Fruit fly (Drosophila melanogaster) whole organism, embryonic: ENCODE results near the gene CG10863.

ENCODE experiments used
- Atf-2 ChIP-seq: fragments of 200-800 bp; sonication (Bioruptor generic); optimal IDR thresholded peaks from 2 replicates; lab custom pipeline; 2016; ENCODE audit warnings: missing biosample characterization, missing genetic modification characterization
- Bgb ChIP-seq: fragments of 200-800 bp; sonication (Bioruptor generic); IDR thresholded peaks from 2 replicates; pipeline ENCODE4 v1.3.6; 2022; ENCODE audit warnings: missing biosample characterization, missing genetic modification characterization; ENCODE audit not compliant: partially characterized antibody
- CG10209 ChIP-seq: fragments of 200-800 bp; sonication (Bioruptor generic); optimal IDR thresholded peaks from 3 replicates; lab custom pipeline; 2017; ENCODE audit warnings: missing biosample characterization, mild to moderate bottlenecking, missing genetic modification characterization, missing genetic modification reagents
- CG1529 ChIP-seq: fragments of 200-800 bp; sonication (Bioruptor generic); optimal IDR thresholded peaks from 3 replicates; lab custom pipeline; 2018; ENCODE audit warnings: missing biosample characterization, missing genetic modification characterization
- CG15514 ChIP-seq: fragments of 200-800 bp; sonication (Bioruptor generic); optimal IDR thresholded peaks from 3 replicates; lab custom pipeline; 2017; ENCODE audit warnings: missing biosample characterization, missing genetic modification characterization, mild to moderate bottlenecking, moderate library complexity, missing genetic modification reagents
- CG16779 ChIP-seq: fragments of 200-800 bp; sonication (Bioruptor generic); IDR thresholded peaks from 2 replicates; pipeline ENCODE4 v1.3.6; 2022; ENCODE audit warnings: missing biosample characterization, missing genetic modification characterization
- CG18619 ChIP-seq: fragments of 200-800 bp; sonication (Bioruptor generic); optimal IDR thresholded peaks from 3 replicates; lab custom pipeline; 2017; ENCODE audit warnings: missing biosample characterization, mild to moderate bottlenecking, missing genetic modification characterization
- CG2120 ChIP-seq: fragments of 200-800 bp; sonication (Bioruptor generic); optimal IDR thresholded peaks from 3 replicates; lab custom pipeline; 2016; ENCODE audit warnings: missing biosample characterization, missing genetic modification characterization
- CG2202 ChIP-seq: fragments of 200-800 bp; sonication (Bioruptor generic); optimal IDR thresholded peaks from 2 replicates; lab custom pipeline; 2018; ENCODE audit warnings: missing biosample characterization, mild to moderate bottlenecking, missing genetic modification characterization
- CG3065 ChIP-seq: fragments of 200-800 bp; sonication (Bioruptor generic); optimal IDR thresholded peaks from 2 replicates; lab custom pipeline; 2016; ENCODE audit warnings: missing biosample characterization, missing genetic modification characterization
- CG33557 ChIP-seq: fragments of 200-800 bp; sonication (Bioruptor generic); optimal IDR thresholded peaks from 2 replicates; lab custom pipeline; 2019; ENCODE audit warnings: missing biosample characterization, mild to moderate bottlenecking, missing genetic modification characterization, moderate library complexity
- CG3726 ChIP-seq: fragments of 200-800 bp; sonication (Bioruptor generic); IDR thresholded peaks from 3 replicates; pipeline ENCODE4, ENCODE4 v1.3.6; 2022; ENCODE audit warnings: missing biosample characterization, missing genetic modification characterization
- CG4328 ChIP-seq: fragments of 200-800 bp; sonication (Bioruptor generic); optimal IDR thresholded peaks from 3 replicates; lab custom pipeline; 2017; ENCODE audit warnings: missing biosample characterization, missing genetic modification reagents, missing genetic modification characterization
- CG4424 ChIP-seq: fragments of 200-800 bp; sonication (Bioruptor generic); optimal IDR thresholded peaks from 3 replicates; lab custom pipeline; 2016; ENCODE audit warnings: missing biosample characterization, missing genetic modification characterization
- CG4730 ChIP-seq: fragments of 200-800 bp; sonication (Bioruptor generic); IDR thresholded peaks from 2 replicates; pipeline ENCODE4 v1.3.6; 2022; ENCODE audit warnings: missing biosample characterization, missing genetic modification characterization
- CG5180 ChIP-seq: fragments of 200-800 bp; sonication (Bioruptor generic); optimal IDR thresholded peaks from 3 replicates; lab custom pipeline; 2017; ENCODE audit warnings: missing biosample characterization, missing genetic modification characterization, mild to moderate bottlenecking, moderate library complexity, missing genetic modification reagents
- CG5953 ChIP-seq: fragments of 200-800 bp; sonication (Bioruptor generic); IDR thresholded peaks from 2 replicates; pipeline ENCODE4 v1.3.6; 2022; ENCODE audit warnings: missing biosample characterization, missing genetic modification characterization
- CG7357 ChIP-seq: fragments of 200-800 bp; sonication (Bioruptor generic); IDR thresholded peaks from 3 replicates; pipeline ENCODE4 v1.3.6; 2022; ENCODE audit warnings: missing biosample characterization, missing genetic modification characterization
- CG7839 ChIP-seq: fragments of 200-800 bp; sonication (Bioruptor generic); optimal IDR thresholded peaks from 3 replicates; lab custom pipeline; 2018; ENCODE audit warnings: missing biosample characterization, mild to moderate bottlenecking, missing genetic modification characterization, moderate library complexity
- CG8944 ChIP-seq: fragments of 200-800 bp; sonication (Bioruptor generic); optimal IDR thresholded peaks from 3 replicates; lab custom pipeline; 2016; ENCODE audit warnings: missing biosample characterization, missing genetic modification characterization
- CG9876 ChIP-seq: fragments of 200-800 bp; sonication (Bioruptor generic); optimal IDR thresholded peaks from 2 replicates; lab custom pipeline; 2016; ENCODE audit warnings: missing biosample characterization, missing genetic modification characterization
- Doc2 ChIP-seq: fragments of 200-800 bp; sonication (Bioruptor generic); IDR thresholded peaks from 2 replicates; pipeline ENCODE4 v1.3.6; 2022; ENCODE audit warnings: missing biosample characterization, missing genetic modification characterization
- E2f1 ChIP-seq: fragments of 200-800 bp; sonication (Bioruptor generic); IDR thresholded peaks from 2 replicates; pipeline ENCODE4 v1.3.6; 2022; ENCODE audit warnings: missing biosample characterization, missing genetic modification characterization
- Fer3 ChIP-seq: fragments of 200-800 bp; sonication (Bioruptor generic); optimal IDR thresholded peaks from 2 replicates; lab custom pipeline; 2018; ENCODE audit warnings: missing biosample characterization, mild to moderate bottlenecking, missing genetic modification characterization, moderate library complexity
- HHEX ChIP-seq: fragments of 200-800 bp; sonication (Bioruptor generic); optimal IDR thresholded peaks from 3 replicates; lab custom pipeline; 2017; ENCODE audit warnings: missing biosample characterization, mild to moderate bottlenecking, missing genetic modification characterization, missing genetic modification reagents
- Hand ChIP-seq: fragments of 200-800 bp; sonication (Bioruptor generic); optimal IDR thresholded peaks from 2 replicates; lab custom pipeline; 2017; ENCODE audit warnings: mild to moderate bottlenecking, missing biosample characterization, missing genetic modification reagents, missing genetic modification characterization
- HmgZ ChIP-seq: fragments of 200-800 bp; sonication (Bioruptor generic); optimal IDR thresholded peaks from 2 replicates; lab custom pipeline; 2018; ENCODE audit warnings: missing biosample characterization, mild to moderate bottlenecking, missing genetic modification characterization
- Hr3 ChIP-seq: fragments of 200-800 bp; sonication (Bioruptor generic); optimal IDR thresholded peaks from 3 replicates; lab custom pipeline; 2016; ENCODE audit warnings: missing biosample characterization, missing genetic modification characterization
- Hsf ChIP-seq: fragments of 200-800 bp; sonication (Bioruptor generic); optimal IDR thresholded peaks from 3 replicates; lab custom pipeline; 2016; ENCODE audit warnings: missing biosample characterization, missing genetic modification characterization
- Mad ChIP-seq: fragments of 200-800 bp; sonication (Bioruptor generic); optimal IDR thresholded peaks from 2 replicates; lab custom pipeline; 2016; ENCODE audit warnings: missing biosample characterization, missing genetic modification characterization
- Nf-YA ChIP-seq: fragments of 200-800 bp; sonication (Bioruptor generic); IDR thresholded peaks from 2 replicates; pipeline ENCODE4 v1.3.6; 2022; ENCODE audit warnings: missing biosample characterization, missing genetic modification characterization
- Optix ChIP-seq: fragments of 200-800 bp; sonication (Bioruptor generic); IDR thresholded peaks from 3 replicates; pipeline ENCODE4 v1.3.6; 2022; ENCODE audit warnings: missing biosample characterization, missing genetic modification characterization
- Sry-β ChIP-seq: fragments of 200-800 bp; sonication (Bioruptor generic); optimal IDR thresholded peaks from 2 replicates; lab custom pipeline; 2018; ENCODE audit warnings: missing biosample characterization, mild to moderate bottlenecking, missing genetic modification characterization, moderate library complexity
- Sry-δ ChIP-seq: fragments of 200-800 bp; sonication (Bioruptor generic); optimal IDR thresholded peaks from 2 replicates; lab custom pipeline; 2016; ENCODE audit warnings: missing biosample characterization, missing genetic modification characterization
- Trl ChIP-seq, 3 experiments: fragments of >200 bp in 2 of 3; fragments of 200-800 bp in 1 of 3; sonication (Bioruptor generic) in 1 of 3; optimal IDR thresholded peaks; 2 replicates in 1 of 3; 3 replicates in 2 of 3; lab custom pipeline; 2016 to 2017; ENCODE audit warnings: missing biosample characterization in 1 of 3, missing genetic modification characterization in 1 of 3
- ap ChIP-seq: fragments of 200-800 bp; sonication (Bioruptor generic); IDR thresholded peaks from 2 replicates; pipeline ENCODE4 v1.3.6; 2022; ENCODE audit warnings: missing biosample characterization, missing genetic modification characterization
- bab2 ChIP-seq: fragments of 200-800 bp; sonication (Bioruptor generic); optimal IDR thresholded peaks from 2 replicates; lab custom pipeline; 2016; ENCODE audit warnings: missing biosample characterization, missing genetic modification characterization
- dan ChIP-seq: fragments of 200-800 bp; sonication (Bioruptor generic); IDR thresholded peaks from 2 replicates; pipeline ENCODE4 v1.3.6; 2022; ENCODE audit warnings: missing biosample characterization, missing genetic modification characterization
- fd96Cb ChIP-seq: fragments of 200-800 bp; sonication (Bioruptor generic); optimal IDR thresholded peaks from 2 replicates; lab custom pipeline; 2018; ENCODE audit warnings: missing biosample characterization, mild to moderate bottlenecking, missing genetic modification characterization, moderate library complexity
- jigr1 ChIP-seq: fragments of 200-800 bp; sonication (Bioruptor generic); IDR thresholded peaks from 3 replicates; pipeline ENCODE4 v1.3.6; 2022; ENCODE audit warnings: missing biosample characterization, missing genetic modification characterization
- kah ChIP-seq: fragments of 200-800 bp; sonication (Bioruptor generic); optimal IDR thresholded peaks from 2 replicates; lab custom pipeline; 2018; ENCODE audit warnings: missing biosample characterization, mild to moderate bottlenecking, missing genetic modification characterization
- lilli ChIP-seq: fragments of 200-800 bp; sonication (Bioruptor generic); optimal IDR thresholded peaks from 3 replicates; lab custom pipeline; 2016; ENCODE audit warnings: missing biosample characterization, missing genetic modification characterization
- lola ChIP-seq, 3 experiments: fragments of >200 bp in 2 of 3; fragments of 200-800 bp in 1 of 3; sonication (Bioruptor generic) in 1 of 3; optimal IDR thresholded peaks; 2 replicates each; lab custom pipeline; 2017 to 2019; ENCODE audit warnings: missing biosample characterization in 3 of 3, missing genetic modification characterization in 3 of 3, mild to moderate bottlenecking in 1 of 3, moderate library complexity in 1 of 3
- mam ChIP-seq: fragments of 200-800 bp; sonication (Bioruptor generic); optimal IDR thresholded peaks from 3 replicates; lab custom pipeline; 2016; ENCODE audit warnings: missing biosample characterization, missing genetic modification characterization
- p53 ChIP-seq: fragments of 200-800 bp; sonication (Bioruptor generic); optimal IDR thresholded peaks from 2 replicates; lab custom pipeline; 2016; ENCODE audit warnings: missing biosample characterization, missing genetic modification characterization
- pnt ChIP-seq: fragments of 200-800 bp; sonication (Bioruptor generic); optimal IDR thresholded peaks from 3 replicates; lab custom pipeline; 2016; ENCODE audit warnings: missing biosample characterization, missing genetic modification characterization
- psq ChIP-seq: fragments of 200-800 bp; sonication (Bioruptor generic); optimal IDR thresholded peaks from 2 replicates; lab custom pipeline; 2017; ENCODE audit warnings: missing biosample characterization, missing genetic modification characterization
- ranshi ChIP-seq: fragments of 200-800 bp; sonication (Bioruptor generic); IDR thresholded peaks from 2 replicates; pipeline ENCODE4 v1.3.6; 2022; ENCODE audit warnings: missing biosample characterization, missing genetic modification characterization
- so ChIP-seq: fragments of 200-800 bp; sonication (Bioruptor generic); IDR thresholded peaks from 3 replicates; pipeline ENCODE4 v1.3.6; 2022; ENCODE audit warnings: missing biosample characterization, missing genetic modification characterization
- trh ChIP-seq: fragments of 200-800 bp; sonication (Bioruptor generic); optimal IDR thresholded peaks from 2 replicates; lab custom pipeline; 2016; ENCODE audit warnings: missing biosample characterization, missing genetic modification characterization
- wdn ChIP-seq: fragments of 200-800 bp; sonication (Bioruptor generic); IDR thresholded peaks from 2 replicates; pipeline ENCODE4 v1.3.6; 2022; ENCODE audit warnings: missing biosample characterization, missing genetic modification characterization
- yki ChIP-seq: fragments of >200 bp; optimal IDR thresholded peaks from 3 replicates; lab custom pipeline; 2018

Gene CG10863

dm6 chr3L:3896553-3897034 lies 45.7 kb downstream of the CG10863 start, which contains the start of the genes Gr63a and Lamtor4 (continued):
- TF ChIP-seq jigr1 (GFP tag; lab: Robert Waterston, UW) (no peak), Sry-β (GFP tag; lab: Kevin White, UChicago) (no peak), so (GFP tag; lab: Robert Waterston, UW) (no peak), Atf-2 (GFP tag; lab: Kevin White, UChicago) (no peak), CG33557 (no peak), Trl (optimal IDR thresholded peaks at IDR 0.05; lab: Kevin White, UChicago) (no peak), Trl (GFP tag; optimal IDR thresholded peaks at IDR 0.05; lab: Kevin White, UChicago) (no peak), bab2 (GFP tag; lab: Kevin White, UChicago) (no peak), CG4730 (no peak), CG3065 (no peak), Fer3 (tag; lab: Kevin White, UChicago) (no peak), Bgb (peak; percentile 16; the same call in 1 of the 2 replicates), CG7839 (tag; lab: Kevin White, UChicago) (no peak), wdn (GFP tag; lab: Robert Waterston, UW) (0 out of 2 replicates have a peak, but pooled peaks have one; percentile 26), E2f1 (GFP tag; lab: Robert Waterston, UW) (no peak), psq (GFP tag; lab: Kevin White, UChicago) (no peak), Hand (GFP tag; lab: Kevin White, UChicago) (no peak), CG16779 (no peak), CG18619 (GFP tag; lab: Kevin White, UChicago) (no peak), CG4424 (GFP tag; lab: Kevin White, UChicago) (no peak), Hr3 (GFP tag; lab: Kevin White, UChicago) (no peak), mam (GFP tag; lab: Kevin White, UChicago) (peak; percentile 24), yki (lab: Kevin White, UChicago) (no peak), pnt (no peak), p53 (GFP tag; lab: Kevin White, UChicago) (no peak), CG5953 (no peak), CG8944 (GFP tag; lab: Kevin White, UChicago) (peak; percentile 12), dan (no peak), Nf-YA (no peak), CG1529 (GFP tag; lab: Kevin White, UChicago) (no peak), CG2202 (tag; lab: Kevin White, UChicago) (no peak), fd96Cb (tag; lab: Kevin White, UChicago) (no peak), kah (GFP tag; lab: Kevin White, UChicago) (no peak), trh (GFP tag; lab: Kevin White, UChicago) (no peak), HHEX (no peak), HmgZ (tag; lab: Kevin White, UChicago) (peak; percentile 64), CG2120 (peak; percentile 51), CG4328 (GFP tag; lab: Kevin White, UChicago) (no peak), CG10209 (no peak), lola (GFP tag; optimal IDR thresholded peaks at IDR 0.05; lab: Kevin White, UChicago) (peak in 1 of 3 experiments; percentile 3), Optix (GFP tag; lab: Robert Waterston, UW) (no peak), CG9876 (GFP tag; lab: Kevin White, UChicago) (no peak), Doc2 (GFP tag; lab: Robert Waterston, UW) (no peak), Sry-δ (peak; percentile 31), lilli (peak; percentile 3), Mad (GFP tag; lab: Kevin White, UChicago) (no peak), CG3726 (GFP tag; lab: Robert Waterston, UW) (no peak), ap (GFP tag; lab: Robert Waterston, UW) (no peak), ranshi (no peak), CG7357 (GFP tag; lab: Robert Waterston, UW) (no peak), CG5180 (GFP tag; lab: Kevin White, UChicago) (no peak), Hsf (GFP tag; lab: Kevin White, UChicago) (peak; percentile 3), CG15514 (GFP tag; lab: Kevin White, UChicago) (peak; percentile 55)
